Worm (Caenorhabditis elegans) whole organism, midembryonic: ENCODE data around the gene rmd-2.

Experiments used
- T22C8.4 ChIP-seq: fragments of 200-800 bp; sonication (Bioruptor generic); IDR thresholded peaks from 2 replicates; pipeline ENCODE4 v1.3.6; 2022; ENCODE audit warnings: missing genetic modification characterization, missing compliant biosample characterization
- cog-1 ChIP-seq: sonication (generic microtip); optimal IDR thresholded peaks from 2 replicates; lab custom pipeline; 2016; ENCODE audit warnings: missing genetic modification characterization, missing compliant biosample characterization
- flt-1 ChIP-seq: fragments of 200-800 bp; sonication (Bioruptor generic); IDR thresholded peaks from 2 replicates; pipeline ENCODE4 v1.3.6; 2022; ENCODE audit warnings: missing genetic modification characterization, missing compliant biosample characterization
- klf-2 ChIP-seq: fragments of 200-800 bp; sonication (Bioruptor generic); conservative IDR thresholded peaks from 2 replicates; pipeline ENCODE4 v1.3.6; 2022; ENCODE audit warnings: missing genetic modification reagents, missing genetic modification characterization, missing compliant biosample characterization
- med-1 ChIP-seq: sonication (generic microtip); optimal IDR thresholded peaks from 2 replicates; lab custom pipeline; 2017; ENCODE audit warnings: missing genetic modification characterization, mild to moderate bottlenecking, missing compliant biosample characterization, antibody characterized with exemption, missing genetic modification reagents; ENCODE audit not compliant: insufficient read depth
- ref-1 ChIP-seq: fragments of 200-800 bp; sonication (Bioruptor generic); conservative IDR thresholded peaks from 2 replicates; pipeline ENCODE4 v1.3.6; 2022; ENCODE audit warnings: missing genetic modification reagents, missing genetic modification characterization, missing compliant biosample characterization
- tab-1 ChIP-seq: fragments of 200-800 bp; sonication (Bioruptor generic); IDR thresholded peaks from 2 replicates; pipeline ENCODE4 v1.3.6; 2022; ENCODE audit warnings: missing genetic modification characterization, missing compliant biosample characterization
- ztf-23 ChIP-seq: fragments of 200-800 bp; sonication (Bioruptor generic); IDR thresholded peaks from 2 replicates; pipeline ENCODE4 v1.3.6; 2022; ENCODE audit warnings: missing genetic modification reagents, missing genetic modification characterization, missing compliant biosample characterization
- ztf-29 ChIP-seq: fragments of 200-800 bp; sonication (Bioruptor generic); IDR thresholded peaks from 2 replicates; pipeline ENCODE4 v1.3.6; 2022; ENCODE audit warnings: missing genetic modification reagents, missing genetic modification characterization, missing compliant biosample characterization

rmd-2 gene

ce11 chrV:9958231-9958630 is 27.8 kb downstream of the rmd-2 start, which contains the start of gene anmt-3:
Gene anmt-3, minus strand, starts transcription at chrV:9958331.
- TF ChIP-seq ztf-23 (GFP tag; lab: Robert Waterston, UW) = no peak
- TF ChIP-seq ztf-29 (GFP tag; lab: Robert Waterston, UW) = no peak
- TF ChIP-seq T22C8.4 (GFP tag; lab: Robert Waterston, UW) = no peak
- no peak for TF ChIP-seq ref-1 (GFP tag; lab: Robert Waterston, UW)
- no peak for TF ChIP-seq flt-1
- TF ChIP-seq med-1 (GFP tag; lab: Kevin White, UChicago) = no peak
- no peak for TF ChIP-seq cog-1
- TF ChIP-seq klf-2 (GFP tag; lab: Robert Waterston, UW) = no peak
- TF ChIP-seq tab-1 (GFP tag; lab: Robert Waterston, UW) = no peak

- TF ChIP-seq tab-1 (GFP tag; lab: Robert Waterston, UW) (no peak), ref-1 (GFP tag; lab: Robert Waterston, UW) (no peak), med-1 (GFP tag; lab: Kevin White, UChicago) (no peak), ztf-23 (GFP tag; lab: Robert Waterston, UW) (no peak), cog-1 (no peak), ztf-29 (GFP tag; lab: Robert Waterston, UW) (no peak), flt-1 (no peak), T22C8.4 (GFP tag; lab: Robert Waterston, UW) (no peak), klf-2 (GFP tag; lab: Robert Waterston, UW) (no peak)
Measured at ce11 chrV:9952396-9952795, 33.7 kb downstream of the rmd-2 start, which contains the start of gene mam-5. Gene mam-5, plus strand, starts transcription at chrV:9952699.

ce11 chrV:9950861-9951260 is 35.2 kb downstream of the rmd-2 start, which contains the start of gene ttr-46:
Gene ttr-46, plus strand, starts transcription at chrV:9951233.
- TF ChIP-seq flt-1 (no peak), ref-1 (GFP tag; lab: Robert Waterston, UW) (no peak)

- TF ChIP-seq T22C8.4 (GFP tag; lab: Robert Waterston, UW) (no peak), med-1 (GFP tag; lab: Kevin White, UChicago) (no peak), cog-1 (no peak), tab-1 (GFP tag; lab: Robert Waterston, UW) (no peak), ztf-29 (GFP tag; lab: Robert Waterston, UW) (no peak), klf-2 (GFP tag; lab: Robert Waterston, UW) (no peak), ztf-23 (GFP tag; lab: Robert Waterston, UW) (no peak), flt-1 (no peak), ref-1 (GFP tag; lab: Robert Waterston, UW) (no peak)
Measured at ce11 chrV:9948840-9949239, 37.2 kb downstream of the rmd-2 start, which contains the start of gene nlp-58. Gene nlp-58, minus strand, starts transcription at chrV:9948940.

- TF ChIP-seq ref-1 (GFP tag; lab: Robert Waterston, UW) (no peak), T22C8.4 (GFP tag; lab: Robert Waterston, UW) (no peak), ztf-23 (GFP tag; lab: Robert Waterston, UW) (no peak), flt-1 (no peak)
Measured at ce11 chrV:9944093-9944492, 42.0 kb downstream of the rmd-2 start, which contains the start of gene sre-28. Gene sre-28, plus strand, starts transcription at chrV:9944393.

- TF ChIP-seq ztf-29 (GFP tag; lab: Robert Waterston, UW) (no peak), ztf-23 (GFP tag; lab: Robert Waterston, UW) (no peak), cog-1 (no peak)
Measured at ce11 chrV:9943039-9943438, 43.0 kb downstream of the rmd-2 start, which contains the start of gene fipr-12. Gene fipr-12, plus strand, starts transcription at chrV:9943339.

ce11 chrV:9937435-9937834 is 48.6 kb downstream of the rmd-2 start, which contains the start of gene srj-33:
Gene srj-33, minus strand, starts transcription at chrV:9937535.
- no peak for TF ChIP-seq ztf-23 (GFP tag; lab: Robert Waterston, UW)
- TF ChIP-seq ztf-29 (GFP tag; lab: Robert Waterston, UW) = no peak
- no peak for TF ChIP-seq ref-1 (GFP tag; lab: Robert Waterston, UW)
- no peak for TF ChIP-seq flt-1
- TF ChIP-seq med-1 (GFP tag; lab: Kevin White, UChicago) = no peak
- TF ChIP-seq T22C8.4 (GFP tag; lab: Robert Waterston, UW) = no peak
- no peak for TF ChIP-seq klf-2 (GFP tag; lab: Robert Waterston, UW)
- TF ChIP-seq tab-1 (GFP tag; lab: Robert Waterston, UW) = no peak
